Worm (Caenorhabditis elegans) whole organism, L2 larva: ENCODE measurements around the gene oac-57.

Experiments used
- C34F6.9 ChIP-seq: fragments of 150-350 bp; optimal IDR thresholded peaks from 2 replicates; lab custom pipeline; 2014; ENCODE audit warnings: missing biosample characterization, missing genetic modification characterization
- F13H6.1 ChIP-seq: sonication (generic microtip); optimal IDR thresholded peaks from 2 replicates; lab custom pipeline; 2016; ENCODE audit warnings: missing genetic modification characterization, missing compliant biosample characterization
- R02D3.7 ChIP-seq: fragments of 150-350 bp; optimal IDR thresholded peaks from 2 replicates; lab custom pipeline; 2014; ENCODE audit warnings: missing biosample characterization, missing genetic modification characterization
- ZK546.5 ChIP-seq: sonication (generic microtip); optimal IDR thresholded peaks from 2 replicates; lab custom pipeline; 2017; ENCODE audit warnings: missing biosample characterization, missing genetic modification characterization
- alr-1 ChIP-seq: fragments of 150-350 bp; optimal IDR thresholded peaks from 2 replicates; lab custom pipeline; 2014; ENCODE audit warnings: missing biosample characterization, missing genetic modification characterization
- aly-2 ChIP-seq: fragments of 150-350 bp; optimal IDR thresholded peaks from 2 replicates; lab custom pipeline; 2014; ENCODE audit warnings: missing biosample characterization, missing genetic modification characterization
- ama-1 ChIP-seq: fragments of 150-350 bp; optimal IDR thresholded peaks from 2 replicates; lab custom pipeline; 2018; ENCODE audit warnings: inconsistent platforms
- blmp-1 ChIP-seq: sonication (generic microtip); optimal IDR thresholded peaks from 2 replicates; lab custom pipeline; 2017; ENCODE audit warnings: missing genetic modification characterization, mild to moderate bottlenecking, missing compliant biosample characterization, antibody characterized with exemption, moderate library complexity; ENCODE audit not compliant: insufficient read depth
- ceh-82 ChIP-seq: fragments of 150-350 bp; optimal IDR thresholded peaks from 2 replicates; lab custom pipeline; 2014; ENCODE audit warnings: missing biosample characterization, missing genetic modification characterization
- crh-2 ChIP-seq: sonication (generic microtip); optimal IDR thresholded peaks from 2 replicates; lab custom pipeline; 2017; ENCODE audit warnings: missing biosample characterization, missing genetic modification characterization
- dmd-4 ChIP-seq: sonication (generic microtip); optimal IDR thresholded peaks from 2 replicates; lab custom pipeline; 2017; ENCODE audit warnings: missing biosample characterization, missing genetic modification characterization
- egl-27 ChIP-seq: sonication (generic microtip); optimal IDR thresholded peaks from 3 replicates; lab custom pipeline; 2017; ENCODE audit warnings: missing biosample characterization, missing genetic modification reagents, missing genetic modification characterization
- elt-1 ChIP-seq: fragments of 150-350 bp; optimal IDR thresholded peaks from 2 replicates; lab custom pipeline; 2014; ENCODE audit warnings: missing biosample characterization, missing genetic modification characterization
- elt-3 ChIP-seq: sonication (generic microtip); optimal IDR thresholded peaks from 2 replicates; lab custom pipeline; 2017; ENCODE audit warnings: missing biosample characterization, missing genetic modification characterization
- fos-1 ChIP-seq: fragments of 150-350 bp; optimal IDR thresholded peaks from 2 replicates; lab custom pipeline; 2014; ENCODE audit warnings: missing biosample characterization, missing genetic modification characterization
- gmeb-1 ChIP-seq: fragments of 150-350 bp; optimal IDR thresholded peaks from 2 replicates; lab custom pipeline; 2014; ENCODE audit warnings: missing biosample characterization, missing genetic modification characterization
- lin-11 ChIP-seq: fragments of 150-350 bp; sonication (generic microtip); optimal IDR thresholded peaks from 2 replicates; lab custom pipeline; 2014; ENCODE audit warnings: missing biosample characterization, missing genetic modification characterization, inconsistent platforms, mixed read lengths
- lin-13 ChIP-seq: fragments of 150-350 bp; optimal IDR thresholded peaks from 2 replicates; lab custom pipeline; 2014; ENCODE audit warnings: missing biosample characterization, missing genetic modification reagents, missing genetic modification characterization
- lin-39 ChIP-seq: fragments of 150-350 bp; optimal IDR thresholded peaks from 2 replicates; lab custom pipeline; 2014; ENCODE audit warnings: missing biosample characterization, missing genetic modification reagents, missing genetic modification characterization
- lsy-2 ChIP-seq, 2 experiments: fragments of 150-350 bp in 1 of 2; sonication (generic microtip) in 1 of 2; optimal IDR thresholded peaks; 2 replicates each; lab custom pipeline; 2014 to 2017; ENCODE audit warnings: missing biosample characterization in 2 of 2, missing genetic modification characterization in 2 of 2
- mab-5 ChIP-seq: fragments of 150-350 bp; optimal IDR thresholded peaks from 2 replicates; lab custom pipeline; 2014; ENCODE audit warnings: missing biosample characterization, missing genetic modification characterization
- mbf-1 ChIP-seq: sonication (generic microtip); optimal IDR thresholded peaks from 2 replicates; lab custom pipeline; 2017; ENCODE audit warnings: missing biosample characterization, missing genetic modification characterization
- mdl-1 ChIP-seq, 2 experiments: fragments of 150-350 bp in 1 of 2; sonication (generic microtip) in 1 of 2; optimal IDR thresholded peaks; 2 replicates each; lab custom pipeline; 2017; ENCODE audit warnings: missing biosample characterization in 2 of 2, missing genetic modification characterization in 2 of 2
- nhr-10 ChIP-seq: sonication (generic microtip); optimal IDR thresholded peaks from 2 replicates; lab custom pipeline; 2017; ENCODE audit warnings: missing biosample characterization, missing genetic modification characterization
- nhr-11 ChIP-seq: fragments of 150-350 bp; optimal IDR thresholded peaks from 2 replicates; lab custom pipeline; 2014; ENCODE audit warnings: missing biosample characterization, missing genetic modification characterization
- nhr-12 ChIP-seq: fragments of 150-350 bp; optimal IDR thresholded peaks from 2 replicates; lab custom pipeline; 2014; ENCODE audit warnings: missing biosample characterization, missing genetic modification characterization
- nhr-21 ChIP-seq: fragments of 150-350 bp; optimal IDR thresholded peaks from 2 replicates; lab custom pipeline; 2014; ENCODE audit warnings: missing biosample characterization, missing genetic modification characterization
- nhr-23 ChIP-seq: fragments of 150-350 bp; optimal IDR thresholded peaks from 2 replicates; lab custom pipeline; 2014; ENCODE audit warnings: missing biosample characterization, missing genetic modification reagents, missing genetic modification characterization
- nhr-25 ChIP-seq: fragments of 150-350 bp; sonication (generic microtip); optimal IDR thresholded peaks from 3 replicates; lab custom pipeline; 2014; ENCODE audit warnings: missing biosample characterization, missing genetic modification characterization
- peb-1 ChIP-seq: fragments of 150-350 bp; optimal IDR thresholded peaks from 2 replicates; lab custom pipeline; 2014; ENCODE audit warnings: missing biosample characterization, missing genetic modification characterization
- sem-4 ChIP-seq: fragments of 150-350 bp; optimal IDR thresholded peaks from 2 replicates; lab custom pipeline; 2014; ENCODE audit warnings: missing biosample characterization, missing genetic modification reagents, missing genetic modification characterization
- skn-1 ChIP-seq: sonication (generic microtip); optimal IDR thresholded peaks from 2 replicates; lab custom pipeline; 2017; ENCODE audit warnings: missing biosample characterization, missing genetic modification characterization
- snpc-4 ChIP-seq: fragments of 150-350 bp; optimal IDR thresholded peaks from 2 replicates; lab custom pipeline; 2014; ENCODE audit warnings: missing biosample characterization, missing genetic modification characterization
- unc-39 ChIP-seq: fragments of 150-350 bp; optimal IDR thresholded peaks from 2 replicates; lab custom pipeline; 2014; ENCODE audit warnings: missing biosample characterization, missing genetic modification characterization
- unc-55 ChIP-seq: fragments of 150-350 bp; sonication (generic microtip); optimal IDR thresholded peaks from 3 replicates; lab custom pipeline; 2014; ENCODE audit warnings: missing biosample characterization, missing genetic modification reagents, missing genetic modification characterization
- unc-62 ChIP-seq: fragments of 150-350 bp; optimal IDR thresholded peaks from 2 replicates; lab custom pipeline; 2014; ENCODE audit warnings: missing biosample characterization, missing genetic modification reagents, missing genetic modification characterization
- zag-1 ChIP-seq: fragments of 150-350 bp; optimal IDR thresholded peaks from 2 replicates; lab custom pipeline; 2014; ENCODE audit warnings: missing biosample characterization, missing genetic modification characterization
- ztf-11 ChIP-seq: sonication (generic microtip); optimal IDR thresholded peaks from 2 replicates; lab custom pipeline; 2017; ENCODE audit warnings: missing biosample characterization, missing genetic modification characterization
- ztf-4 ChIP-seq: fragments of 150-350 bp; optimal IDR thresholded peaks from 2 replicates; lab custom pipeline; 2014; ENCODE audit warnings: missing biosample characterization, missing genetic modification characterization

oac-57 gene

DNA sequence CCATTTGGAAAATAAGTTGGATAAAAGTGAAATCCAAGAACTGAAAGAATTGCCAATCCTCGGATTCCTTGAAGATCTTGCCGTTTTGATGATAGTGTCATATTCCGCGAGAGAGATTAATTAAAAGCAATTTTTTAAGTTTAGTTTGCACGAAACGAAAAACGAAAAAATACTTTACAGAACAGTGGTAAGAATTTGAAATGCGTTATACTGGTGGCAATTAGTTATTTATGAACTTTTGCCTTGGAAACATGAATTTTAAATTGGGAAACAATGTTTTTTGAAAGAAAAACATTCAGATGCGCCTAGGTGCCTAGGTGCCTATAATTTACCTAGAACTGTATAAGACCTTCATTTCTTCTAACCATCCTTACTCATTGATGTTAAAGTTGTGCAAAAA is at the start of gene oac-57:
TSS of gene oac-57 (minus strand) at position 101 of the 400 bp plus-strand sequence.
- TF ChIP-seq lin-11, result no peak
- no peak for TF ChIP-seq nhr-12 (tag; lab: Kevin White, UChicago)
- no peak for TF ChIP-seq snpc-4
- TF ChIP-seq dmd-4 (tag; lab: Kevin White, UChicago), result no peak
- TF ChIP-seq nhr-23 (tag; lab: Kevin White, UChicago), result no peak
- no peak for TF ChIP-seq elt-3 (tag; lab: Kevin White, UChicago)
- TF ChIP-seq skn-1, result no peak
- TF ChIP-seq egl-27 (tag; lab: Kevin White, UChicago), result no peak
- no peak for TF ChIP-seq F13H6.1 (tag; lab: Kevin White, UChicago)
- no peak for TF ChIP-seq peb-1 (tag; lab: Kevin White, UChicago)

DNA sequence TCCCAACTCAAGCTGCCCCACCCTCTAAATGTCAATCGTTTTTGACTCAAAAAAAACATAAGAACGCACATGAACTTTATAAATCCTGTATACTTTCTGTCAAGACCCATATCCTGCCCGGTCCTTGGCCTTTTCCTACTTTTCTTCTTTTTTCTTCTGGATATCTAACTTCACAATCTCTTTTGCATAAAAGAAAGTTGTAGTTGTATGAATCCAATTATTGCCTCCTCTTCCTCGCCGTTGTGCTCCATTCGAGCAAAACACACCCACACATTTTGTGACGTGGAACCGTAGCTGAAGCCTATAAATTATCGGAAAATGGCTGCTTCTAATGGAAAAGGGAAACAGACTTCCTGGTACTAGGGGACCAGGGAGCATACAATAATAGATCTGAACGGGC is 42.6 kb upstream of the oac-57 start:
- TF ChIP-seq sem-4 (no peak), mab-5 (no peak), alr-1 (no peak), elt-1 (tag; lab: Kevin White, UChicago) (no peak), nhr-10 (tag; lab: Kevin White, UChicago) (no peak), lin-39 (tag; lab: Kevin White, UChicago) (no peak), fos-1 (tag; lab: Kevin White, UChicago) (no peak), zag-1 (tag; lab: Kevin White, UChicago) (no peak), lin-13 (no peak), R02D3.7 (tag; lab: Kevin White, UChicago) (no peak), ama-1 (lab: Kevin White, UChicago) (no peak), gmeb-1 (no peak), aly-2 (tag; lab: Kevin White, UChicago) (no peak)

DNA sequence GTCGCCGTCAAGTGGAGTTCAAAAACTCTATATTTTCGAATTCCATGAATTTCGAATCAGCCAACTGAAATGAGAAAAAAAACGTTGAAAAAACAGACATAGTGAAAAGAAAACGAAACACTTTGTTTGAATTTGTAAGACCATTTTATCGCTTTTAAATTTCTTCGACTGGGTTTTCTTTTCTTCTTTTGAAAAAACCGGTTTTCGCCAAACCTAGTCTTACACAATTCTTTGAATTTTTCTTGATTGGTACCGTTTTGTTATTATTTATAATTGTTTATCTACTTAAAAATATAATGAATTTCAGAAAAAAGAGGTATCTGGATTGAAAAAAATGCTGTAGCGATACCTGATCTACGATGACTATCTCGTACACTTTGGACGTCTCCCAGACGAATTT is 42.0 kb upstream of the oac-57 start, which contains the start of gene best-22:
TSS of gene best-22 (plus strand) at position 301 of the 400 bp plus-strand sequence.
- no peak for TF ChIP-seq sem-4
- TF ChIP-seq unc-55 (GFP tag; lab: Kevin White, UChicago), result peak; percentile 49
- no peak for TF ChIP-seq fos-1 (tag; lab: Kevin White, UChicago)
- TF ChIP-seq unc-62 (GFP tag; lab: Kevin White, UChicago), result no peak
- TF ChIP-seq, all 48 proteins: peak for 1

DNA sequence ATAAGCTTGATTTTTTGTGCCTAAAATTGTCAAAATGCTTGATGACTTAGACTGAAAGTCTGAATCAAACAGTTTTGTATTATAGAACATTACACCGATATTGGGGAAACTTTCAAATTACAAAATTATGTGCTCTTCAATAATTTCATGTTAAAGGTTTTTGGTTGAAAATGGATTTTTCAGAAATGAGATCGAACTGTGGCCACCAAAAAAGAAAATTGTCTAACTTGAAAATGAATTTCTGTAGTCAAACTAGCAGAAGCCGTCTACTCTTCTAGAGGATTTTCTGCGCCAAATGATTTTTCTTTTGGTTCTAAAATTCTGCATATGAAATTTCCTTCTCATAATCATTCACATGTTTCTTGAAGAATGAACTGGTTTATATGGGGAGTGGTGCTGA is 33.3 kb upstream of the oac-57 start:
- TF ChIP-seq unc-62 (GFP tag; lab: Kevin White, UChicago) (no peak), mdl-1 (tag; optimal IDR thresholded peaks at IDR 0.05; lab: Kevin White, UChicago) (no peak), nhr-21 (tag; lab: Kevin White, UChicago) (no peak), lin-11 (no peak), nhr-11 (tag; lab: Kevin White, UChicago) (no peak)

- TF ChIP-seq crh-2 (tag; lab: Kevin White, UChicago) (no peak), elt-3 (tag; lab: Kevin White, UChicago) (no peak), ceh-82 (no peak), C34F6.9 (tag; lab: Kevin White, UChicago) (no peak)
- TF ChIP-seq, all 48 proteins: peak for 0
Measured at ce11 chrIV:12336893-12337627, 29.4 kb upstream of the oac-57 start, which contains the start of the genes F19B6.10 and wht-5. Gene F19B6.10 (plus strand): TSS chrIV:12337193. Gene wht-5 (plus strand): TSS chrIV:12337577.

DNA sequence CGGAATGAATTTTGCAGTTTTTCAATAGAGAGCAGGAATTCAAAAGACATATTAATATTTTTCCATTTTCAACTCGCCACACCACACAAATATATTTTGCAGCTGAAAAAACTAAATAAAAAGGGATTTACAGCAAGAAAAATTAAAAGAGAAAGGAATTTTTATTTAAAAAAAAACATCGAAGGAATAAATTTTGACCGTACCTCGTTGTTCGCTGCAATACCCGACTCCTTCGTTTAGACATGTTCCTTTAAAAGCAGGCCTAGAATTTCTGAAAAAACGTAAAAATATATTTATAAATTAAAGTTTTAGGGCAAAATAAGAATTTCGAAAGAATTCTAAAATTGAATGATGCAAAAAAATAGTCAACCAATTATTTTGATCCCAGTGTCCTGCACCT is 28.2 kb upstream of the oac-57 start, which contains the start of gene F19B6.1:
TSS of gene F19B6.1 (minus strand) at position 278 of the 400 bp plus-strand sequence.
- TF ChIP-seq F13H6.1 (tag; lab: Kevin White, UChicago), result no peak
- TF ChIP-seq nhr-25 (tag; lab: Kevin White, UChicago), result no peak
- TF ChIP-seq crh-2 (tag; lab: Kevin White, UChicago), result no peak
- TF ChIP-seq blmp-1, result no peak
- no peak for TF ChIP-seq snpc-4
- TF ChIP-seq nhr-11 (tag; lab: Kevin White, UChicago), result no peak
- no peak for TF ChIP-seq nhr-12 (tag; lab: Kevin White, UChicago)
- TF ChIP-seq zag-1 (tag; lab: Kevin White, UChicago), result no peak
- no peak for TF ChIP-seq alr-1
- no peak for TF ChIP-seq aly-2 (tag; lab: Kevin White, UChicago)
- no peak for TF ChIP-seq ZK546.5
- no peak for TF ChIP-seq unc-39 (tag; lab: Kevin White, UChicago)
- no peak for TF ChIP-seq ztf-4 (tag; lab: Kevin White, UChicago)
- no peak for TF ChIP-seq mbf-1 (tag; lab: Kevin White, UChicago)
- TF ChIP-seq ztf-11 (tag; lab: Kevin White, UChicago), result no peak
- TF ChIP-seq lsy-2 (tag; optimal IDR thresholded peaks at IDR 0.05; lab: Kevin White, UChicago), result no peak
